Worm (Caenorhabditis elegans) whole organism, L4 larva: ENCODE results near the gene C26B2.7.

Experiments
- Y5F2A.4 ChIP-seq: fragments of 200-800 bp; sonication (Bioruptor generic); optimal IDR thresholded peaks from 2 replicates; lab custom pipeline; 2018; ENCODE audit warnings: mild to moderate bottlenecking, missing genetic modification characterization, missing compliant biosample characterization
- daf-8 ChIP-seq: fragments of 200-800 bp; sonication (Bioruptor generic); IDR thresholded peaks from 2 replicates; pipeline ENCODE4 v1.3.6; 2022; ENCODE audit warnings: missing genetic modification characterization, missing compliant biosample characterization
- dpl-1 ChIP-seq: fragments of 150-350 bp; optimal IDR thresholded peaks from 2 replicates; lab custom pipeline; 2014; ENCODE audit warnings: missing biosample characterization, missing genetic modification reagents, missing genetic modification characterization

- TF ChIP-seq daf-8 (GFP tag; lab: Robert Waterston, UW) (no peak), dpl-1 (GFP tag; lab: Kevin White, UChicago) (no peak), Y5F2A.4 (GFP tag; lab: Kevin White, UChicago) (no peak)
Observed at ce11 chrIV:8000763-8001162, 15.3 kb upstream of the C26B2.7 start.
